Worm (Caenorhabditis elegans) whole organism, mixed stage, embryonic: ENCODE results near the gene col-74.

Experiments
- lin-13 ChIP-seq: fragments of 150-350 bp; optimal IDR thresholded peaks from 2 replicates; lab custom pipeline; 2014; ENCODE audit warnings: missing biosample characterization, missing genetic modification characterization
- lsy-2 ChIP-seq: fragments of 150-350 bp; optimal IDR thresholded peaks from 2 replicates; lab custom pipeline; 2014; ENCODE audit warnings: missing biosample characterization, missing genetic modification characterization
- mab-5 ChIP-seq: fragments of 150-350 bp; optimal IDR thresholded peaks from 2 replicates; lab custom pipeline; 2014; ENCODE audit warnings: missing biosample characterization, missing genetic modification characterization
- mep-1 ChIP-seq: fragments of 150-350 bp; optimal IDR thresholded peaks from 2 replicates; lab custom pipeline; 2017; ENCODE audit warnings: missing biosample characterization, missing genetic modification reagents, missing genetic modification characterization, inconsistent platforms
- nhr-12 ChIP-seq: fragments of 150-350 bp; optimal IDR thresholded peaks from 2 replicates; lab custom pipeline; 2014; ENCODE audit warnings: missing biosample characterization, missing genetic modification characterization
- nhr-237 ChIP-seq: fragments of 150-350 bp; optimal IDR thresholded peaks from 2 replicates; lab custom pipeline; 2014; ENCODE audit warnings: missing biosample characterization, missing genetic modification characterization
- snpc-4 ChIP-seq: fragments of 150-350 bp; optimal IDR thresholded peaks from 2 replicates; lab custom pipeline; 2014; ENCODE audit warnings: missing biosample characterization, missing genetic modification characterization
- unc-39 ChIP-seq: fragments of 150-350 bp; optimal IDR thresholded peaks from 2 replicates; lab custom pipeline; 2014; ENCODE audit warnings: missing biosample characterization, missing genetic modification characterization
- unc-62 ChIP-seq: fragments of 150-350 bp; optimal IDR thresholded peaks from 2 replicates; lab custom pipeline; 2014; ENCODE audit warnings: missing biosample characterization, missing genetic modification reagents, missing genetic modification characterization

DNA sequence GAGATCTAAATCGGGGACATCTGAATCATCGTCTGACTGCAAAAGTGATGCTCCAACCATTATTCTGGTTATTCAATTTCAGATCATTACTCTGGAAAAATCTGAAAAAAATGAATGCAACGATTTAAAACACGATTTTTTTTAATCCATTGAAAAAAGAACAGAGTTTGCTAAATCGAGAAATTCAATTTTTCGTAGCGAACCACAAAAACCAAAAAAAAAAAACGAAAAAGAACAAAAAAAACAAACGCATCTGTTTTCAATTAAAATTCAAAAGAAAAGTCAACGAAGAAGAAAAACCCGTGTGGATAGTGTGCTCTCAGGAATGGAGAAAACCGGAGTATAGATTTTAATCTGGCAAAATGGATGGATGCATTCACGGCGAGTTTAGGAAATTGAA is 28.1 kb downstream of the col-74 start, which contains the start of gene F55C12.4:
- TF ChIP-seq mab-5 (tag; lab: Kevin White, UChicago) = no peak
- TF ChIP-seq lsy-2 (tag; lab: Kevin White, UChicago) = no peak
- TF ChIP-seq nhr-237 (tag; lab: Kevin White, UChicago) = no peak
- no peak for TF ChIP-seq nhr-12 (tag; lab: Kevin White, UChicago)
- no peak for TF ChIP-seq unc-62 (GFP tag; lab: Kevin White, UChicago)
- TF ChIP-seq unc-39 (tag; lab: Kevin White, UChicago) = no peak
- no peak for TF ChIP-seq snpc-4 (tag; lab: Kevin White, UChicago)
- TF ChIP-seq lin-13 (tag; lab: Kevin White, UChicago) = no peak
- no peak for TF ChIP-seq mep-1 (tag; lab: Kevin White, UChicago)
